Worm (Caenorhabditis elegans): Measurements from ENCODE around the gene C04B4.2.
"Not testable (repeated sequence)": the region's sequence is repeated elsewhere in the genome, so short reads cannot be mapped to it uniquely, and the experiment has no call there.

C04B4.2 gene

DNA sequence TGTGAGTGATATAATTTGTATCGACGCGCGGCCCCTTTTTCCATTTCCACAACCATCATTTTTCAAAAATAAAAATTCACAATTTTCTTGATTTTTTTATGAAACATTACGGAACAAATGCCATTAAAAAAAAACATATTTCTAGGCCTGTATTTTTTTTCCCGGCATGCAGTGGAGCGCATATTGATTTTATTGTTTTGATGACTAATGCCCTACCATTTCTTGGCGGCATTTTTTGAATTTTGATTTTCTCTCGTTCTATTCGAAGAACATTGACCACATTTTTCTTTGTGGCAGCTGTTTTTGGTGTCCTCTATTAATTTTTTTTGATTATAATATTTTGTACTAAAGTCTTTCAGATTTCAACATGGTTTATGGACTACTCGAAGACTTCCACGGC, 15.2 kb downstream of the C04B4.2 start, which contains the start of gene W06D11.3 (continued):
- TF ChIP-seq sea-2 (GFP tag; IDR thresholded peaks at IDR 0.05) (no peak), madf-6 (GFP tag; IDR thresholded peaks at IDR 0.05) (peak; percentile 69)

DNA sequence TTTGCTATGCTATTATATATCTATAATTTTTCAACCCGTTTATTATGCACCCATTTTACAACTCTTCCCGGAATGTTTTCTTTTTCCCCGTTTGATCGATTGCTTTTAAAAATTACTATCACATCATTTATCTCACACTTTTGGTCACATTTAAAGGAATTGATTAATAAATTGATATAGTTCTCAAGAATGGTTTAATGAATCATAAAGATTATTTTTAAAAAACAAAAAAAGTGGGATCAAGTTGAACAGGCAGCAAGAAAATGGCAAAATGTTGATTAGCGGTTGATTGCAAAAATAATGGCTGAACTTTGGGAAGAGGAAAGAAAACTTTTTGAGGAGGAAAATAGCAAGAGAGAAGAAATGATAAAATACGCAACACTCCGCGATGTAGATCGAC, 16.8 kb downstream of the C04B4.2 start, which contains the start of gene W06D11.5:
TSS of gene W06D11.5 (plus strand) at position 301 of the 400 bp plus-strand sequence.
- TF ChIP-seq zfh-2 (GFP tag; conservative IDR thresholded peaks at IDR 0.05) (no peak), lir-1 (GFP tag; conservative IDR thresholded peaks at IDR 0.05) (no peak), hlh-12 (tag; optimal IDR thresholded peaks at IDR 0.05) (no peak), lin-26 (GFP tag; IDR thresholded peaks at IDR 0.05) (no peak), mes-4 (tag; optimal IDR thresholded peaks at IDR 0.05) (no peak), F57A8.1 (GFP tag; optimal IDR thresholded peaks at IDR 0.05) (no peak), Y53F4B.3 (GFP tag; IDR thresholded peaks at IDR 0.05) (no peak), dpff-1 (tag; optimal IDR thresholded peaks at IDR 0.05) (no peak), ztf-22 (GFP tag; optimal IDR thresholded peaks at IDR 0.05) (no peak), Y67H2A.10 (GFP tag; conservative IDR thresholded peaks at IDR 0.05) (no peak)

DNA sequence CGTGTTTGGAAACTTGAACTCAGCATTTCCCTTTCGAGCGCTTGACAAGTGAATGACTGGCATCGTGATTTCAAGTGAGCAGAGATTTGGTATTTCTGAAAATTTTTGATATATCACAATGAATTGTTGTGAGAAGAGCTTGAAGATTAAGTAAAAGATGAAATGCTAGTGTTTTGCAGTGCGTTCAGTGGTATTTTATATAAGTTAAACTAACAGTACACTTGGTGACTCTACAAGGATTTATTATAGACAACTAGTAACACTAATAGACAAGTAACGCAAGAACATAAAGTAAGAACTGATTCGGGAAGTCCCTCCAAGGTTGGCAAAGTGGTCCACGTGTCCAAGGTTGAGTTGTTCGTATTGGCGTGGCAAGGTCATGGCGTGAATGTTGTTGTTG, 19.7 kb downstream of the C04B4.2 start, which contains the start of gene dot-1.3:
TSS of gene dot-1.3 (minus strand) at position 101 of the 400 bp plus-strand sequence.
- TF ChIP-seq egl-44 (GFP tag; IDR thresholded peaks at IDR 0.05); hrde-1 (tag; optimal IDR thresholded peaks at IDR 0.05; ENCODE audit: borderline replicate concordance); F55B11.4 (tag; optimal IDR thresholded peaks at IDR 0.05; ENCODE audit: borderline replicate concordance, insufficient read depth): not testable (repeated sequence)

- peak; percentile 72; the same call in 1 of the 2 replicates for TF ChIP-seq lag-1 (GFP tag; IDR thresholded peaks at IDR 0.05)
- TF ChIP-seq mes-4 (tag; optimal IDR thresholded peaks at IDR 0.05) = no peak
- no peak for TF ChIP-seq dpl-1 (GFP tag; optimal IDR thresholded peaks at IDR 0.05)
- TF ChIP-seq lin-54 (GFP tag; optimal IDR thresholded peaks at IDR 0.05) = no peak
- TF ChIP-seq rpc-1 (optimal IDR thresholded peaks at IDR 0.05) = peak; percentile 34
- TF ChIP-seq rpc-1 (tag; optimal IDR thresholded peaks at IDR 0.05) = peak; percentile 68
- TF ChIP-seq B0261.1 (tag; optimal IDR thresholded peaks at IDR 0.05) = peak; percentile 24
- 0 out of 2 replicates have a peak, but pooled peaks have one; percentile 64 for TF ChIP-seq K11D2.4 (GFP tag; IDR thresholded peaks at IDR 0.05)
- peak; percentile 76 for TF ChIP-seq tbp1 (GFP tag; optimal IDR thresholded peaks at IDR 0.05)
- TF ChIP-seq D2030.7 (GFP tag; IDR thresholded peaks at IDR 0.05) = no peak
- TF ChIP-seq madf-3 (GFP tag; IDR thresholded peaks at IDR 0.05) = no peak
Measured at ce11 chrX:12304231-12304630, 21.1 kb downstream of the C04B4.2 start.

- TF ChIP-seq snpc-3.4 (tag; optimal IDR thresholded peaks at IDR 0.05) = no peak
Measured at ce11 chrX:12306565-12306964, 23.5 kb downstream of the C04B4.2 start, which contains the start of gene phf-32. phf-32 (plus strand) TSS chrX:12306865.

DNA sequence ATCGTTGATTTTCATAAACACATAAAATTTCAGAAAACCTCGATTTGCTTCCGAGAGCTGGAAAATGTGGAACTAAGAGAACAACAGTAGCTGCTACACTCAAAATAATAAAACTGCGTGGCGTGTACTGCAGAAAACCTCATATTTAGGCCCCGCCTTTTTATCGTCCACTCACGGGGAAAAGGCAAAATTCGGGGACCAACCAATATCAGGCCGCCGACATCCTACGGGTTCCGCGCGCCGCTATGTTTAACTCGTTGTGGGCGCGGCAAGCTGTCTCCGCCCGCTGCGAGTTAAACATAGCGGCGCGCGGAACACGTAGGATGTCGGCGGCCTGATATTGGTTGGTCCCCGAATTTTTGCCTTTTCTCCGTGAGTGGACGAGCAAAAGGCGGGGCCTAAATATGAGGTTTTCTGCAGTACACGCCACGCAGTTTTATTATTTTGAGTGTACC, 25.0 kb downstream of the C04B4.2 start, which contains the start of gene F17A2.16:
TSS of gene F17A2.16 (plus strand) at position 405 of the 455 bp plus-strand sequence.
- TF ChIP-seq attf-6 (GFP tag; IDR thresholded peaks at IDR 0.05) = peak; percentile 86

DNA sequence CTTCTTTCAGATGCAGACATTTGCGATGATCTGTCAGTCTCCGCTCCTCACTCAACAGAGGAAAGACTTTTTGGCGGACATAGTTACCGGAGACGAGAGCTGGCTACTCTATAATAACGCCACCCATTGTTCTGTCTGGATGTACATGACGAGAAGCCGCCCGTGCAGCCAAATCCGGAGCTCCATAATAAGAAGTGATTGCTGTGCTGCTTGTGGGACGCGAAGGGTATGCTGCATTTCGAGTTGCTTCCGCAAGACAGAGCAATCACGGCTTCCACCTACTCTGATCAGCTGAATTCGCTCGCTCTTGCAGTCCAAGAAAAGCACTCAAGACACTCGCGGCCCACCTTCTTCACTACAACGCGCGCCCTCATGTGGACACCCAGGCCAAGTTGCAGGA, 30.7 kb downstream of the C04B4.2 start:
- TF ChIP-seq K11D2.4 (GFP tag; IDR thresholded peaks at IDR 0.05) (peak; percentile 52; the same call in 1 of the 2 replicates), Y79H2A.3 (GFP tag; conservative IDR thresholded peaks at IDR 0.05) (no peak), Y95B8A.8 (GFP tag; IDR thresholded peaks at IDR 0.05) (no peak), bed-2 (GFP tag; IDR thresholded peaks at IDR 0.05) (peak; percentile 59; the same call in 1 of the 2 replicates), F23B12.7 (tag; optimal IDR thresholded peaks at IDR 0.05; ENCODE audit: insufficient read depth) (no peak), bed-1 (GFP tag; IDR thresholded peaks at IDR 0.05) (no peak), lir-1 (GFP tag; conservative IDR thresholded peaks at IDR 0.05) (peak; percentile 57; the same call in 1 of the 2 replicates), tlf-1 (GFP tag; optimal IDR thresholded peaks at IDR 0.05) (no peak), zim-3 (tag; optimal IDR thresholded peaks at IDR 0.05) (no peak)
